Fruit fly (Drosophila melanogaster) whole organism, wandering third instar larva: ENCODE data around the gene Mtch.

Source experiments
- Abd-B ChIP-seq: fragments of >200 bp; optimal IDR thresholded peaks from 2 replicates; lab custom pipeline; 2017; ENCODE audit warnings: missing biosample characterization, missing genetic modification characterization
- Mio ChIP-seq: sonication (Bioruptor generic); optimal IDR thresholded peaks from 2 replicates; lab custom pipeline; 2016; ENCODE audit warnings: missing biosample characterization, missing genetic modification characterization
- N ChIP-seq: fragments of >200 bp; optimal IDR thresholded peaks from 2 replicates; lab custom pipeline; 2018; ENCODE audit warnings: missing biosample characterization, missing external identifiers, missing genetic modification characterization
- Rel ChIP-seq, 2 experiments: fragments of 200-800 bp; sonication (Bioruptor generic) in 1 of 2; optimal IDR thresholded peaks; 2 replicates in 1 of 2; 3 replicates in 1 of 2; lab custom pipeline; 2016 to 2019; ENCODE audit warnings: mild to moderate bottlenecking in 2 of 2, missing biosample characterization in 2 of 2, missing genetic modification characterization in 2 of 2, moderate library complexity in 1 of 2
- Vsx2 ChIP-seq: fragments of 200-300, 225-300 bp; sonication (Bioruptor generic); optimal IDR thresholded peaks from 2 replicates; lab custom pipeline; 2018; ENCODE audit warnings: missing biosample characterization, missing genetic modification characterization; ENCODE audit not compliant: partially characterized antibody
- br ChIP-seq: fragments of 200-800 bp; sonication (Bioruptor generic); optimal IDR thresholded peaks from 2 replicates; lab custom pipeline; 2016; ENCODE audit warnings: missing biosample characterization, missing genetic modification characterization
- dmrt93B ChIP-seq: fragments of 200-800 bp; sonication (Bioruptor generic); optimal IDR thresholded peaks from 2 replicates; lab custom pipeline; 2018; ENCODE audit warnings: missing biosample characterization, mild to moderate bottlenecking, missing genetic modification characterization
- h ChIP-seq: fragments of 200-800 bp; sonication (Bioruptor generic); optimal IDR thresholded peaks from 3 replicates; lab custom pipeline; 2016; ENCODE audit warnings: missing biosample characterization, mild to moderate bottlenecking, missing genetic modification characterization
- pan ChIP-seq: fragments of >200 bp; optimal IDR thresholded peaks from 2 replicates; lab custom pipeline; 2017
- psq ChIP-seq: fragments of 200-800 bp; sonication (Bioruptor generic); optimal IDR thresholded peaks from 3 replicates; lab custom pipeline; 2017; ENCODE audit warnings: missing biosample characterization, mild to moderate bottlenecking, missing genetic modification characterization, moderate library complexity

- TF ChIP-seq br (GFP tag; lab: Kevin White, UChicago) (no peak), Mio (GFP tag; lab: Kevin White, UChicago) (no peak), Vsx2 (GFP tag; lab: Kevin White, UChicago) (no peak), Rel (GFP tag; optimal IDR thresholded peaks at IDR 0.05; lab: Kevin White, UChicago) (no peak), Rel (tag; optimal IDR thresholded peaks at IDR 0.05; lab: Kevin White, UChicago) (no peak), h (GFP tag; lab: Kevin White, UChicago) (no peak), N (no peak), Abd-B (GFP tag; lab: Kevin White, UChicago) (no peak), pan (lab: Kevin White, UChicago) (no peak), dmrt93B (no peak), psq (GFP tag; lab: Kevin White, UChicago) (no peak)
These were observed 48.8 kb downstream of the Mtch start, which contains the start of gene CG34453 for dm6 chr3L:233251-233650.
